Fruit fly (Drosophila melanogaster) whole organism, embryonic: ENCODE measurements around the gene CG43702.

Source experiments
- Adf1 ChIP-seq: fragments of 200-800 bp; sonication (Bioruptor generic); IDR thresholded peaks from 2 replicates; pipeline ENCODE4 v1.3.6; 2022; ENCODE audit warnings: missing biosample characterization, missing genetic modification characterization
- Atf6 ChIP-seq: fragments of 200-800 bp; sonication (Bioruptor generic); IDR thresholded peaks from 2 replicates; pipeline ENCODE4 v1.3.6; 2022; ENCODE audit warnings: missing biosample characterization, missing genetic modification characterization
- Awh ChIP-seq: fragments of 200-800 bp; sonication (Bioruptor generic); IDR thresholded peaks from 2 replicates; pipeline ENCODE4, ENCODE4 v1.3.6; 2022; ENCODE audit warnings: missing biosample characterization, missing genetic modification characterization
- BtbVII ChIP-seq: fragments of 200-800 bp; sonication (Bioruptor generic); optimal IDR thresholded peaks from 3 replicates; lab custom pipeline; 2017; ENCODE audit warnings: missing biosample characterization, mild to moderate bottlenecking, missing genetic modification characterization
- CG10209 ChIP-seq: fragments of 200-800 bp; sonication (Bioruptor generic); optimal IDR thresholded peaks from 3 replicates; lab custom pipeline; 2017; ENCODE audit warnings: missing biosample characterization, mild to moderate bottlenecking, missing genetic modification characterization, missing genetic modification reagents
- CG10959 ChIP-seq: fragments of 200-800 bp; sonication (Bioruptor generic); IDR thresholded peaks from 2 replicates; pipeline ENCODE4 v1.3.6; 2022; ENCODE audit warnings: missing biosample characterization, missing genetic modification characterization
- CG11560 ChIP-seq: fragments of 200-800 bp; sonication (Bioruptor generic); IDR thresholded peaks from 3 replicates; pipeline ENCODE4 v1.3.6; 2022; ENCODE audit warnings: missing biosample characterization, missing genetic modification characterization
- CG11696 ChIP-seq: fragments of 200-800 bp; sonication (Bioruptor generic); IDR thresholded peaks from 2 replicates; pipeline ENCODE4 v1.3.6; 2022; ENCODE audit warnings: missing biosample characterization, missing genetic modification characterization
- CG12391 ChIP-seq: fragments of 200-800 bp; sonication (Bioruptor generic); optimal IDR thresholded peaks from 3 replicates; lab custom pipeline; 2018; ENCODE audit warnings: missing biosample characterization, mild to moderate bottlenecking, missing genetic modification characterization, moderate library complexity
- CG12769 ChIP-seq: fragments of 200-800 bp; sonication (Bioruptor generic); optimal IDR thresholded peaks from 2 replicates; lab custom pipeline; 2019; ENCODE audit warnings: missing biosample characterization, mild to moderate bottlenecking, missing genetic modification characterization, moderate library complexity
- CG14014 ChIP-seq: fragments of 200-800 bp; sonication (Bioruptor generic); IDR thresholded peaks from 2 replicates; pipeline ENCODE4 v1.3.6; 2022; ENCODE audit warnings: missing biosample characterization, missing genetic modification characterization
- CG14050 ChIP-seq: fragments of 200-800 bp; sonication (Bioruptor generic); IDR thresholded peaks from 3 replicates; pipeline ENCODE4 v1.3.6; 2022; ENCODE audit warnings: missing biosample characterization, missing genetic modification characterization
- CG2199 ChIP-seq: fragments of 200-800 bp; sonication (Bioruptor generic); IDR thresholded peaks from 3 replicates; pipeline ENCODE4 v1.3.6; 2022; ENCODE audit warnings: missing biosample characterization, missing genetic modification characterization
- CG3065 ChIP-seq: fragments of 200-800 bp; sonication (Bioruptor generic); optimal IDR thresholded peaks from 2 replicates; lab custom pipeline; 2016; ENCODE audit warnings: missing biosample characterization, missing genetic modification characterization
- CG31365 ChIP-seq: fragments of 200-800 bp; sonication (Bioruptor generic); optimal IDR thresholded peaks from 2 replicates; lab custom pipeline; 2018; ENCODE audit warnings: missing biosample characterization, mild to moderate bottlenecking, missing genetic modification characterization
- CG34422 ChIP-seq: fragments of 200-800 bp; sonication (Bioruptor generic); IDR thresholded peaks from 3 replicates; pipeline ENCODE4 v1.3.6; 2022; ENCODE audit warnings: missing biosample characterization, missing genetic modification characterization
- CG3838 ChIP-seq: fragments of 200-800 bp; sonication (Bioruptor generic); optimal IDR thresholded peaks from 3 replicates; lab custom pipeline; 2016; ENCODE audit warnings: missing biosample characterization, missing genetic modification characterization
- CG4360 ChIP-seq: fragments of 200-800 bp; sonication (Bioruptor generic); IDR thresholded peaks from 2 replicates; pipeline ENCODE4 v1.3.6; 2022; ENCODE audit warnings: missing biosample characterization, missing genetic modification characterization
- CG7357 ChIP-seq: fragments of 200-800 bp; sonication (Bioruptor generic); IDR thresholded peaks from 3 replicates; pipeline ENCODE4 v1.3.6; 2022; ENCODE audit warnings: missing biosample characterization, missing genetic modification characterization
- CG7372 ChIP-seq: fragments of 200-800 bp; sonication (Bioruptor generic); IDR thresholded peaks from 2 replicates; pipeline ENCODE4 v1.3.6; 2022; ENCODE audit warnings: missing biosample characterization, missing genetic modification characterization
- CG7839 ChIP-seq: fragments of 200-800 bp; sonication (Bioruptor generic); optimal IDR thresholded peaks from 3 replicates; lab custom pipeline; 2018; ENCODE audit warnings: missing biosample characterization, mild to moderate bottlenecking, missing genetic modification characterization, moderate library complexity
- CG7963 ChIP-seq: fragments of 200-800 bp; sonication (Bioruptor generic); IDR thresholded peaks from 3 replicates; pipeline ENCODE4 v1.3.6; 2022; ENCODE audit warnings: missing biosample characterization, missing genetic modification characterization; ENCODE audit not compliant: partially characterized antibody
- CG8359 ChIP-seq: fragments of 200-800 bp; sonication (Bioruptor generic); optimal IDR thresholded peaks from 2 replicates; lab custom pipeline; 2017; ENCODE audit warnings: missing biosample characterization, mild to moderate bottlenecking, missing genetic modification characterization, borderline replicate concordance
- CG8478 ChIP-seq: fragments of >200 bp; optimal IDR thresholded peaks from 2 replicates; lab custom pipeline; 2018
- CG8765 ChIP-seq: fragments of 200-800 bp; sonication (Bioruptor generic); IDR thresholded peaks from 2 replicates; pipeline ENCODE4 v1.3.6; 2022; ENCODE audit warnings: missing biosample characterization, missing genetic modification characterization
- Deaf1 ChIP-seq: fragments of 200-800 bp; optimal IDR thresholded peaks from 3 replicates; lab custom pipeline; 2019; ENCODE audit warnings: missing biosample characterization, mild to moderate bottlenecking, missing genetic modification characterization, moderate library complexity
- H15 ChIP-seq: fragments of 200-800 bp; sonication (Bioruptor generic); IDR thresholded peaks from 3 replicates; pipeline ENCODE4 v1.3.6; 2022; ENCODE audit warnings: missing biosample characterization, missing genetic modification characterization
- HLHmδ ChIP-seq: fragments of 200-800 bp; sonication (Bioruptor generic); optimal IDR thresholded peaks from 2 replicates; lab custom pipeline; 2018; ENCODE audit warnings: missing biosample characterization, mild to moderate bottlenecking, missing genetic modification characterization, moderate library complexity
- Hand ChIP-seq: fragments of 200-800 bp; sonication (Bioruptor generic); optimal IDR thresholded peaks from 2 replicates; lab custom pipeline; 2017; ENCODE audit warnings: mild to moderate bottlenecking, missing biosample characterization, missing genetic modification reagents, missing genetic modification characterization
- Hmr ChIP-seq: fragments of 200-800 bp; sonication (Bioruptor generic); optimal IDR thresholded peaks from 3 replicates; lab custom pipeline; 2017; ENCODE audit warnings: mild to moderate bottlenecking, missing biosample characterization, missing genetic modification reagents, missing genetic modification characterization
- Med ChIP-seq: fragments of 200-800 bp; sonication (Bioruptor generic); peaks from one replicate; lab custom pipeline; 2016; ENCODE audit warnings: missing biosample characterization, missing genetic modification characterization, mild to moderate bottlenecking, inconsistent platforms, moderate library complexity
- Rfx ChIP-seq: fragments of 200-800 bp; sonication (Bioruptor generic); IDR thresholded peaks from 2 replicates; pipeline ENCODE4 v1.3.6; 2022; ENCODE audit warnings: missing biosample characterization, missing genetic modification characterization
- ac ChIP-seq: fragments of 200-800 bp; sonication (Bioruptor generic); optimal IDR thresholded peaks from 3 replicates; lab custom pipeline; 2017; ENCODE audit warnings: missing biosample characterization, mild to moderate bottlenecking, missing genetic modification characterization
- cg ChIP-seq: fragments of 200-800 bp; sonication (Bioruptor generic); optimal IDR thresholded peaks from 3 replicates; lab custom pipeline; 2019; ENCODE audit warnings: missing biosample characterization, mild to moderate bottlenecking, missing genetic modification characterization, moderate library complexity
- chinmo ChIP-seq: fragments of 200-800 bp; sonication (Bioruptor generic); IDR thresholded peaks from 4 replicates; pipeline ENCODE4 v1.3.6; 2022; ENCODE audit warnings: missing biosample characterization, missing genetic modification characterization; ENCODE audit not compliant: partially characterized antibody
- ci ChIP-seq: fragments of 200-800 bp; sonication (Bioruptor generic); IDR thresholded peaks from 3 replicates; pipeline ENCODE4 v1.3.6; 2022; ENCODE audit warnings: missing biosample characterization, missing genetic modification characterization
- grn ChIP-seq: fragments of 200-800 bp; sonication (Bioruptor generic); optimal IDR thresholded peaks from 3 replicates; lab custom pipeline; 2017; ENCODE audit warnings: missing biosample characterization, missing genetic modification characterization
- lbe ChIP-seq: fragments of 200-800 bp; sonication (Bioruptor generic); optimal IDR thresholded peaks from 2 replicates; lab custom pipeline; 2016; ENCODE audit warnings: missing biosample characterization, mild to moderate bottlenecking, missing genetic modification characterization
- lilli ChIP-seq: fragments of 200-800 bp; sonication (Bioruptor generic); optimal IDR thresholded peaks from 3 replicates; lab custom pipeline; 2016; ENCODE audit warnings: missing biosample characterization, missing genetic modification characterization
- nom ChIP-seq: fragments of 200-800 bp; sonication (Bioruptor generic); optimal IDR thresholded peaks from 2 replicates; lab custom pipeline; 2017; ENCODE audit warnings: missing biosample characterization, missing genetic modification characterization, mild to moderate bottlenecking, moderate library complexity, missing genetic modification reagents
- phol ChIP-seq: fragments of 200-800 bp; sonication (Bioruptor generic); optimal IDR thresholded peaks from 3 replicates; lab custom pipeline; 2018; ENCODE audit warnings: missing biosample characterization, mild to moderate bottlenecking, missing genetic modification characterization, moderate library complexity
- pros ChIP-seq: fragments of 200-800 bp; sonication (Bioruptor generic); optimal IDR thresholded peaks from 3 replicates; lab custom pipeline; 2019; ENCODE audit warnings: missing biosample characterization, mild to moderate bottlenecking, missing genetic modification characterization, moderate library complexity
- ranshi ChIP-seq: fragments of 200-800 bp; sonication (Bioruptor generic); IDR thresholded peaks from 2 replicates; pipeline ENCODE4 v1.3.6; 2022; ENCODE audit warnings: missing biosample characterization, missing genetic modification characterization
- sens ChIP-seq: fragments of 200-800 bp; sonication (Bioruptor generic); peaks from one replicate; lab custom pipeline; 2016; ENCODE audit warnings: missing biosample characterization, missing genetic modification characterization
- sens-2 ChIP-seq: fragments of 200-800 bp; sonication (Bioruptor generic); IDR thresholded peaks from 2 replicates; pipeline ENCODE4 v1.3.6; 2022; ENCODE audit warnings: missing biosample characterization, missing genetic modification characterization
- so ChIP-seq: fragments of 200-800 bp; sonication (Bioruptor generic); IDR thresholded peaks from 3 replicates; pipeline ENCODE4 v1.3.6; 2022; ENCODE audit warnings: missing biosample characterization, missing genetic modification characterization
- sob ChIP-seq: fragments of 200-800 bp; sonication (Bioruptor generic); IDR thresholded peaks from 2 replicates; pipeline ENCODE4 v1.3.6; 2022; ENCODE audit warnings: missing biosample characterization, missing genetic modification characterization
- z ChIP-seq: fragments of 200-800 bp; sonication (Bioruptor generic); IDR thresholded peaks from 3 replicates; pipeline ENCODE4 v1.3.6; 2022; ENCODE audit warnings: missing biosample characterization, missing genetic modification characterization

The CG43702 gene

dm6 chr3L:21259257-21259656, 39.2 kb upstream of the CG43702 start (continued):
- TF ChIP-seq sens (GFP tag; lab: Kevin White, UChicago) (peak; percentile 86), cg (peak; percentile 26), Hand (GFP tag; lab: Kevin White, UChicago) (no peak), Rfx (GFP tag; lab: Robert Waterston, UW) (no peak), lilli (GFP tag; lab: Kevin White, UChicago) (no peak), sob (no peak), HLHmδ (peak; percentile 32)

- TF ChIP-seq sens-2 (GFP tag; lab: Robert Waterston, UW) (0 out of 2 replicates have a peak, but pooled peaks have one; percentile 23), CG12769 (tag; lab: Kevin White, UChicago) (peak; percentile 1), CG14050 (GFP tag; lab: Robert Waterston, UW) (no peak), nom (GFP tag; lab: Kevin White, UChicago) (no peak), CG4360 (GFP tag; lab: Robert Waterston, UW) (peak; percentile 39; the same call in 1 of the 2 replicates), CG3838 (GFP tag; lab: Kevin White, UChicago) (peak; percentile 29), chinmo (GFP tag; lab: Robert Waterston, UW) (peak; percentile 63; the same call in 1 of the 4 replicates), Atf6 (GFP tag; lab: Robert Waterston, UW) (no peak), z (GFP tag; lab: Robert Waterston, UW) (0 out of 3 replicates have a peak, but pooled peaks have one; percentile 36), CG11696 (GFP tag; lab: Robert Waterston, UW) (no peak), CG7357 (GFP tag; lab: Robert Waterston, UW) (no peak), CG10209 (GFP tag; lab: Kevin White, UChicago) (no peak), CG10959 (no peak), CG7839 (tag; lab: Kevin White, UChicago) (no peak), Deaf1 (tag; lab: Kevin White, UChicago) (peak; percentile 23), H15 (no peak), Med (GFP tag; lab: Kevin White, UChicago) (peak; percentile 76), phol (tag; lab: Kevin White, UChicago) (no peak), CG12391 (tag; lab: Kevin White, UChicago) (no peak), ranshi (0 out of 2 replicates have a peak, but pooled peaks have one; percentile 23), pros (GFP tag; lab: Kevin White, UChicago) (peak; percentile 61), CG2199 (peak; percentile 85; the same call in 2 of the 3 replicates), grn (GFP tag; lab: Kevin White, UChicago) (peak; percentile 57), CG8478 (lab: Kevin White, UChicago) (no peak), CG3065 (GFP tag; lab: Kevin White, UChicago) (no peak), CG34422 (GFP tag; lab: Robert Waterston, UW) (peak; percentile 18; the same call in 1 of the 3 replicates), CG8359 (GFP tag; lab: Kevin White, UChicago) (no peak), CG7372 (GFP tag; lab: Robert Waterston, UW) (peak; percentile 40; the same call in 1 of the 2 replicates), ac (GFP tag; lab: Kevin White, UChicago) (no peak), CG31365 (tag; lab: Kevin White, UChicago) (no peak), Adf1 (peak; percentile 23; the same call in 1 of the 2 replicates), BtbVII (no peak), ci (GFP tag; lab: Robert Waterston, UW) (peak; percentile 57; the same call in 1 of the 3 replicates), Hmr (GFP tag; lab: Kevin White, UChicago) (no peak), CG7963 (GFP tag; lab: Robert Waterston, UW) (no peak), Awh (GFP tag; lab: Robert Waterston, UW) (peak; percentile 80), so (GFP tag; lab: Robert Waterston, UW) (0 out of 3 replicates have a peak, but pooled peaks have one; percentile 6), CG11560 (tag; lab: Robert Waterston, UW) (no peak), CG14014 (GFP tag; lab: Robert Waterston, UW) (no peak), CG8765 (GFP tag; lab: Robert Waterston, UW) (no peak), lbe (no peak)
These were observed 36.9 kb upstream of the CG43702 start for dm6 chr3L:21261403-21262164.
